Worm (Caenorhabditis elegans) whole organism, young adult: ENCODE measurements around the gene cyp-33C12.

Source experiments
- F10E7.11 ChIP-seq: sonication (generic microtip); optimal IDR thresholded peaks from 2 replicates; lab custom pipeline; 2017; ENCODE audit warnings: mild to moderate bottlenecking, missing genetic modification characterization, moderate library complexity, missing compliant biosample characterization
- athp-1 ChIP-seq: sonication (generic microtip); optimal IDR thresholded peaks from 2 replicates; lab custom pipeline; 2017; ENCODE audit warnings: mild to moderate bottlenecking, missing genetic modification characterization, missing compliant biosample characterization
- attf-3 ChIP-seq: fragments of 200-800 bp; sonication (Bioruptor generic); conservative IDR thresholded peaks from 2 replicates; pipeline ENCODE4 v1.3.6; 2022; ENCODE audit warnings: missing genetic modification reagents, missing genetic modification characterization, missing compliant biosample characterization
- attf-6 ChIP-seq: fragments of 200-800 bp; sonication (Bioruptor generic); IDR thresholded peaks from 2 replicates; pipeline ENCODE4 v1.3.6; 2022; ENCODE audit warnings: missing genetic modification reagents, missing genetic modification characterization, missing compliant biosample characterization
- ceh-40 ChIP-seq: fragments of 200-800 bp; sonication (Bioruptor generic); IDR thresholded peaks from 2 replicates; pipeline ENCODE4 v1.3.6; 2022; ENCODE audit warnings: missing genetic modification characterization, missing compliant biosample characterization
- efl-1 ChIP-seq: fragments of 150-350 bp; optimal IDR thresholded peaks from 2 replicates; lab custom pipeline; 2014; ENCODE audit warnings: missing biosample characterization, missing genetic modification reagents, missing genetic modification characterization
- lin-35 ChIP-seq, 3 experiments: fragments of 150-350 bp in 2 of 3; sonication (generic microtip) in 1 of 3; optimal IDR thresholded peaks; 2 replicates each; lab custom pipeline; 2014 to 2018; ENCODE audit warnings: missing biosample characterization in 3 of 3, missing genetic modification characterization in 3 of 3, missing genetic modification reagents in 3 of 3
- lin-54 ChIP-seq: fragments of 200-800 bp; sonication (Bioruptor generic); optimal IDR thresholded peaks from 2 replicates; lab custom pipeline; 2018; ENCODE audit warnings: mild to moderate bottlenecking, missing genetic modification characterization, missing compliant biosample characterization
- nhr-120 ChIP-seq: fragments of 200-800 bp; sonication (Bioruptor generic); IDR thresholded peaks from 2 replicates; pipeline ENCODE4 v1.3.6; 2022; ENCODE audit warnings: missing genetic modification characterization, missing compliant biosample characterization
- unc-62 ChIP-seq: fragments of 150-350 bp; optimal IDR thresholded peaks from 2 replicates; lab custom pipeline; 2014; ENCODE audit warnings: missing biosample characterization, missing genetic modification reagents, missing genetic modification characterization
- zfh-2 ChIP-seq: fragments of 200-800 bp; sonication (Bioruptor generic); conservative IDR thresholded peaks from 2 replicates; pipeline ENCODE4 v1.3.6; 2022; ENCODE audit warnings: missing genetic modification reagents, missing genetic modification characterization, missing compliant biosample characterization
- ztf-18 ChIP-seq: sonication (generic microtip); optimal IDR thresholded peaks from 2 replicates; lab custom pipeline; 2016; ENCODE audit warnings: missing genotype, mild to moderate bottlenecking, missing genetic modification characterization, missing compliant biosample characterization
- ztf-25 ChIP-seq: fragments of 200-800 bp; sonication (Bioruptor generic); IDR thresholded peaks from 2 replicates; pipeline ENCODE4 v1.3.6; 2022; ENCODE audit warnings: missing genetic modification reagents, missing genetic modification characterization, missing compliant biosample characterization

DNA sequence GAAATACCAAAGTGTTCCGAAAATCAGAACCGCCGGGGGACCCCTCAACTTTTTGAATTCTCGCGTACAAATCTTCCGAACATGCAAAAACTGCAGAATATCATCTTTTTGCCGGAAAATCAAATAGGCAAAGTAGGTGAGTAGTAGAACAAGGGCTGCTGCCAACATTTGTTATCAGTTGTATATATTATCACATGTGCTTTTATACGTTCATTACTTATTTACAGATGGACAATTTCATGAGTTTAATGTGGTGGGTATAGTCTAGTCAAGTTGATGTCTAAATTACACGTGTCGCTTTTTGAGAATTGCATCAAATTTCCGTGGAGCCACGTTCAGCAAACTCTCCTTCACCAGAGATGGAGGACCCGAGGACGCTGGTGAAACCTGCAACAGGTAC, 3.0 kb downstream of the cyp-33C12 start, which contains the start of gene cyp-32B1:
- no peak for TF ChIP-seq zfh-2 (GFP tag; lab: Robert Waterston, UW)
- no peak for TF ChIP-seq lin-54
- TF ChIP-seq unc-62 (GFP tag; lab: Kevin White, UChicago), result no peak
- no peak for TF ChIP-seq lin-35 (GFP tag; optimal IDR thresholded peaks at IDR 0.05; lab: Kevin White, UChicago)
- TF ChIP-seq attf-6 (GFP tag; lab: Robert Waterston, UW), result no peak
- TF ChIP-seq F10E7.11 (tag; lab: Kevin White, UChicago), result no peak
- TF ChIP-seq ztf-18 (tag; lab: Kevin White, UChicago), result no peak
- TF ChIP-seq ceh-40 (GFP tag; lab: Robert Waterston, UW), result no peak
- TF ChIP-seq efl-1 (GFP tag; lab: Kevin White, UChicago), result no peak
- TF ChIP-seq ztf-25 (GFP tag; lab: Robert Waterston, UW), result no peak
- TF ChIP-seq attf-3, result no peak
- TF ChIP-seq nhr-120 (GFP tag; lab: Robert Waterston, UW), result no peak
- no peak for TF ChIP-seq athp-1
